Worm (Caenorhabditis elegans) whole organism, young adult: Measurements from ENCODE around the gene F53F4.7.

Source experiments
- B0035.1 ChIP-seq: sonication (generic microtip); optimal IDR thresholded peaks from 2 replicates; lab custom pipeline; 2016; ENCODE audit warnings: missing genetic modification characterization, mild to moderate bottlenecking, missing compliant biosample characterization, missing genotype, missing genetic modification reagents
- B0261.1 ChIP-seq: sonication (generic microtip); optimal IDR thresholded peaks from 2 replicates; lab custom pipeline; 2016; ENCODE audit warnings: mild to moderate bottlenecking, missing genetic modification characterization, moderate library complexity, missing compliant biosample characterization
- B0336.3 ChIP-seq: fragments of 200-800 bp; sonication (Bioruptor generic); IDR thresholded peaks from 2 replicates; pipeline ENCODE4 v1.3.6; 2022; ENCODE audit warnings: missing genetic modification characterization, missing compliant biosample characterization
- C17E4.6 ChIP-seq: fragments of 200-800 bp; sonication (Bioruptor generic); IDR thresholded peaks from 2 replicates; pipeline ENCODE4 v1.3.6; 2022; ENCODE audit warnings: missing genetic modification reagents, missing genetic modification characterization, missing compliant biosample characterization
- F22D6.2 ChIP-seq: sonication (generic microtip); optimal IDR thresholded peaks from 2 replicates; lab custom pipeline; 2016; ENCODE audit warnings: mild to moderate bottlenecking, missing genetic modification characterization, missing compliant biosample characterization
- F33H1.4 ChIP-seq: fragments of 200-800 bp; sonication (Bioruptor generic); IDR thresholded peaks from 2 replicates; pipeline ENCODE4 v1.3.6; 2022; ENCODE audit warnings: missing genetic modification reagents, missing genetic modification characterization, missing compliant biosample characterization
- F49E8.2 ChIP-seq: sonication (generic microtip); optimal IDR thresholded peaks from 3 replicates; lab custom pipeline; 2017; ENCODE audit warnings: missing genetic modification characterization, mild to moderate bottlenecking, missing compliant biosample characterization, antibody characterized with exemption, moderate library complexity; ENCODE audit not compliant: insufficient read depth
- F52B5.7 ChIP-seq: sonication (generic microtip); optimal IDR thresholded peaks from 2 replicates; lab custom pipeline; 2016; ENCODE audit warnings: mild to moderate bottlenecking, missing genetic modification characterization, missing compliant biosample characterization
- T07F8.4 ChIP-seq: sonication (generic microtip); optimal IDR thresholded peaks from 2 replicates; lab custom pipeline; 2016; ENCODE audit warnings: mild to moderate bottlenecking, missing genetic modification characterization, moderate library complexity, missing compliant biosample characterization
- Y53F4B.3 ChIP-seq: fragments of 200-800 bp; sonication (Bioruptor generic); IDR thresholded peaks from 2 replicates; pipeline ENCODE4 v1.3.6; 2022; ENCODE audit warnings: missing genetic modification reagents, missing genetic modification characterization, missing compliant biosample characterization
- Y53G8AR.9 ChIP-seq: fragments of 200-800 bp; sonication (Bioruptor generic); conservative IDR thresholded peaks from 2 replicates; pipeline ENCODE4 v1.3.6; 2022; ENCODE audit warnings: missing genetic modification reagents, missing genetic modification characterization, missing compliant biosample characterization
- Y56A3A.18 ChIP-seq: fragments of 200-800 bp; sonication (Bioruptor generic); IDR thresholded peaks from 2 replicates; pipeline ENCODE4 v1.3.6; 2022; ENCODE audit warnings: missing genetic modification reagents, missing genetic modification characterization, missing compliant biosample characterization
- Y79H2A.3 ChIP-seq: fragments of 200-800 bp; sonication (Bioruptor generic); conservative IDR thresholded peaks from 2 replicates; pipeline ENCODE4 v1.3.6; 2022; ENCODE audit warnings: missing genetic modification reagents, missing genetic modification characterization, missing compliant biosample characterization
- ama-1 ChIP-seq, 3 experiments: fragments of 150-350 bp in 1 of 3; sonication (generic microtip) in 2 of 3; optimal IDR thresholded peaks; 2 replicates each; lab custom pipeline; 2014 to 2018; ENCODE audit warnings: missing biosample characterization in 2 of 3, missing genetic modification characterization in 2 of 3, missing genetic modification reagents in 2 of 3
- atf-7 ChIP-seq: sonication (generic microtip); optimal IDR thresholded peaks from 2 replicates; lab custom pipeline; 2017; ENCODE audit warnings: mild to moderate bottlenecking, missing genetic modification characterization, missing compliant biosample characterization
- attf-5 ChIP-seq: fragments of 200-800 bp; sonication (Bioruptor generic); optimal IDR thresholded peaks from 2 replicates; lab custom pipeline; 2018; ENCODE audit warnings: mild to moderate bottlenecking, missing genetic modification characterization, missing compliant biosample characterization
- attf-6 ChIP-seq: fragments of 200-800 bp; sonication (Bioruptor generic); IDR thresholded peaks from 2 replicates; pipeline ENCODE4 v1.3.6; 2022; ENCODE audit warnings: missing genetic modification reagents, missing genetic modification characterization, missing compliant biosample characterization
- ceh-27 ChIP-seq: fragments of 200-800 bp; sonication (Bioruptor generic); optimal IDR thresholded peaks from 2 replicates; lab custom pipeline; 2018; ENCODE audit warnings: mild to moderate bottlenecking, missing genetic modification characterization, moderate library complexity, missing compliant biosample characterization
- ceh-40 ChIP-seq: fragments of 200-800 bp; sonication (Bioruptor generic); IDR thresholded peaks from 2 replicates; pipeline ENCODE4 v1.3.6; 2022; ENCODE audit warnings: missing genetic modification characterization, missing compliant biosample characterization
- chd-7 ChIP-seq: sonication (generic microtip); optimal IDR thresholded peaks from 2 replicates; lab custom pipeline; 2016; ENCODE audit warnings: mild to moderate bottlenecking, missing genetic modification characterization, moderate library complexity, missing compliant biosample characterization
- egrh-3 ChIP-seq: fragments of 200-800 bp; sonication (Bioruptor generic); IDR thresholded peaks from 2 replicates; pipeline ENCODE4 v1.3.6; 2022; ENCODE audit warnings: missing genetic modification reagents, missing genetic modification characterization, missing compliant biosample characterization
- gei-17 ChIP-seq: fragments of 200-800 bp; sonication (Bioruptor generic); optimal IDR thresholded peaks from 2 replicates; lab custom pipeline; 2018; ENCODE audit warnings: mild to moderate bottlenecking, missing genetic modification characterization, missing compliant biosample characterization
- hlh-12 ChIP-seq: sonication (generic microtip); optimal IDR thresholded peaks from 2 replicates; lab custom pipeline; 2016; ENCODE audit warnings: missing genetic modification characterization, missing compliant biosample characterization
- hlh-26 ChIP-seq: fragments of 200-800 bp; sonication (Bioruptor generic); conservative IDR thresholded peaks from 2 replicates; pipeline ENCODE4 v1.3.6; 2022; ENCODE audit warnings: missing genetic modification reagents, missing genetic modification characterization, missing compliant biosample characterization
- hmg-20 ChIP-seq: fragments of 200-800 bp; sonication (Bioruptor generic); IDR thresholded peaks from 2 replicates; pipeline ENCODE4 v1.3.6; 2022; ENCODE audit warnings: missing genetic modification reagents, missing genetic modification characterization, missing compliant biosample characterization
- let-607 ChIP-seq, 2 experiments: fragments of 200-800 bp in 1 of 2; sonication (Bioruptor generic) in 1 of 2; sonication (generic microtip) in 1 of 2; optimal IDR thresholded peaks; 2 replicates each; lab custom pipeline; 2016 to 2018; ENCODE audit warnings: mild to moderate bottlenecking in 2 of 2, missing compliant biosample characterization in 2 of 2, missing genetic modification characterization in 2 of 2, moderate library complexity in 2 of 2, missing genotype in 1 of 2
- lin-54 ChIP-seq: fragments of 200-800 bp; sonication (Bioruptor generic); optimal IDR thresholded peaks from 2 replicates; lab custom pipeline; 2018; ENCODE audit warnings: mild to moderate bottlenecking, missing genetic modification characterization, missing compliant biosample characterization
- lir-1 ChIP-seq: fragments of 200-800 bp; sonication (Bioruptor generic); conservative IDR thresholded peaks from 2 replicates; pipeline ENCODE4 v1.3.6; 2022; ENCODE audit warnings: missing genetic modification reagents, missing genetic modification characterization, missing compliant biosample characterization
- madf-6 ChIP-seq: fragments of 200-800 bp; sonication (Bioruptor generic); IDR thresholded peaks from 2 replicates; pipeline ENCODE4 v1.3.6; 2022; ENCODE audit warnings: missing genetic modification reagents, missing genetic modification characterization, missing compliant biosample characterization
- madf-8 ChIP-seq: fragments of 200-800 bp; sonication (Bioruptor generic); conservative IDR thresholded peaks from 2 replicates; pipeline ENCODE4 v1.3.6; 2022; ENCODE audit warnings: missing genetic modification reagents, missing genetic modification characterization, missing compliant biosample characterization
- mcd-1 ChIP-seq: fragments of 200-800 bp; sonication (Bioruptor generic); IDR thresholded peaks from 2 replicates; pipeline ENCODE4 v1.3.6; 2022; ENCODE audit warnings: missing genetic modification reagents, missing genetic modification characterization, missing compliant biosample characterization
- nhr-120 ChIP-seq: fragments of 200-800 bp; sonication (Bioruptor generic); IDR thresholded peaks from 2 replicates; pipeline ENCODE4 v1.3.6; 2022; ENCODE audit warnings: missing genetic modification characterization, missing compliant biosample characterization
- nhr-27 ChIP-seq: fragments of 200-800 bp; sonication (Bioruptor generic); optimal IDR thresholded peaks from 2 replicates; lab custom pipeline; 2018; ENCODE audit warnings: mild to moderate bottlenecking, missing genetic modification characterization, moderate library complexity, missing compliant biosample characterization
- nhr-80 ChIP-seq: sonication (generic microtip); optimal IDR thresholded peaks from 2 replicates; lab custom pipeline; 2016; ENCODE audit warnings: missing genetic modification characterization, missing compliant biosample characterization
- pbrm-1 ChIP-seq: fragments of 200-800 bp; sonication (Bioruptor generic); IDR thresholded peaks from 2 replicates; pipeline ENCODE4 v1.3.6; 2022; ENCODE audit warnings: missing genetic modification reagents, missing genetic modification characterization, missing compliant biosample characterization
- rcor-1 ChIP-seq: fragments of 200-800 bp; sonication (Bioruptor generic); IDR thresholded peaks from 2 replicates; pipeline ENCODE4 v1.3.6; 2022; ENCODE audit warnings: missing genetic modification reagents, missing genetic modification characterization, missing compliant biosample characterization
- rpc-1 ChIP-seq, 2 experiments: fragments of 150-350 bp in 1 of 2; sonication (generic microtip) in 1 of 2; optimal IDR thresholded peaks; 2 replicates each; lab custom pipeline; 2014 to 2018; ENCODE audit warnings: missing biosample characterization in 1 of 2, missing genetic modification characterization in 1 of 2, missing genetic modification reagents in 1 of 2, missing genotype in 1 of 2
- snpc-1.3 ChIP-seq: sonication (generic microtip); optimal IDR thresholded peaks from 2 replicates; lab custom pipeline; 2017; ENCODE audit warnings: missing genetic modification characterization, mild to moderate bottlenecking, missing compliant biosample characterization, antibody characterized with exemption, moderate library complexity, missing genotype, missing genetic modification reagents; ENCODE audit not compliant: insufficient read depth
- snpc-3.4 ChIP-seq: sonication (generic microtip); optimal IDR thresholded peaks from 2 replicates; lab custom pipeline; 2017; ENCODE audit warnings: missing genetic modification characterization, mild to moderate bottlenecking, missing compliant biosample characterization, antibody characterized with exemption, moderate library complexity, missing genotype, missing genetic modification reagents
- somi-1 ChIP-seq: fragments of 200-800 bp; sonication (Bioruptor generic); optimal IDR thresholded peaks from 2 replicates; lab custom pipeline; 2018; ENCODE audit warnings: mild to moderate bottlenecking, missing genetic modification characterization, missing compliant biosample characterization
- tbp1 ChIP-seq: fragments of 200-800 bp; sonication (Bioruptor generic); optimal IDR thresholded peaks from 2 replicates; lab custom pipeline; 2018; ENCODE audit warnings: mild to moderate bottlenecking, missing genetic modification characterization, missing compliant biosample characterization
- unc-130 ChIP-seq: sonication (generic microtip); optimal IDR thresholded peaks from 2 replicates; lab custom pipeline; 2016; ENCODE audit warnings: missing genetic modification reagents, missing genetic modification characterization, missing compliant biosample characterization
- ztf-18 ChIP-seq: sonication (generic microtip); optimal IDR thresholded peaks from 2 replicates; lab custom pipeline; 2016; ENCODE audit warnings: missing genotype, mild to moderate bottlenecking, missing genetic modification characterization, missing compliant biosample characterization
- ztf-25 ChIP-seq: fragments of 200-800 bp; sonication (Bioruptor generic); IDR thresholded peaks from 2 replicates; pipeline ENCODE4 v1.3.6; 2022; ENCODE audit warnings: missing genetic modification reagents, missing genetic modification characterization, missing compliant biosample characterization
- ztf-3 ChIP-seq: fragments of 200-800 bp; sonication (Bioruptor generic); optimal IDR thresholded peaks from 2 replicates; lab custom pipeline; 2018; ENCODE audit warnings: mild to moderate bottlenecking, missing genetic modification characterization, missing compliant biosample characterization
- ztf-6 ChIP-seq: fragments of 200-800 bp; sonication (Bioruptor generic); IDR thresholded peaks from 2 replicates; pipeline ENCODE4 v1.3.6; 2022; ENCODE audit warnings: missing genetic modification reagents, missing genetic modification characterization, missing compliant biosample characterization

F53F4.7 gene

ce11 chrV:13645848-13646578 is 32.2 kb upstream of the F53F4.7 start (continued):
- TF ChIP-seq ama-1 (optimal IDR thresholded peaks at IDR 0.05; lab: Kevin White, UChicago) (no peak), ama-1 (GFP tag; optimal IDR thresholded peaks at IDR 0.05; lab: Kevin White, UChicago) (no peak), ceh-27 (GFP tag; lab: Kevin White, UChicago) (no peak), gei-17 (GFP tag; lab: Kevin White, UChicago) (no peak), ztf-6 (GFP tag; lab: Robert Waterston, UW) (no peak), tbp1 (no peak), somi-1 (no peak), madf-6 (peak; percentile 55; the same call in 1 of the 2 replicates), hlh-12 (no peak), nhr-120 (peak; percentile 87; the same call in 1 of the 2 replicates), chd-7 (tag; lab: Kevin White, UChicago) (no peak), B0261.1 (tag; lab: Kevin White, UChicago) (no peak), ztf-3 (GFP tag; lab: Kevin White, UChicago) (no peak), atf-7 (tag; lab: Kevin White, UChicago) (no peak), lir-1 (GFP tag; lab: Robert Waterston, UW) (no peak), unc-130 (GFP tag; lab: Kevin White, UChicago) (no peak), mcd-1 (GFP tag; lab: Robert Waterston, UW) (peak; percentile 90), Y53F4B.3 (GFP tag; lab: Robert Waterston, UW) (no peak; the same call in 1 of the 2 replicates), rpc-1 (optimal IDR thresholded peaks at IDR 0.05; lab: Kevin White, UChicago) (no peak), rpc-1 (tag; optimal IDR thresholded peaks at IDR 0.05; lab: Kevin White, UChicago) (no peak), hlh-26 (no peak), let-607 (tag; optimal IDR thresholded peaks at IDR 0.05; lab: Kevin White, UChicago) (no peak), Y53G8AR.9 (GFP tag; lab: Robert Waterston, UW) (0 out of 2 replicates have a peak, but pooled peaks have one; percentile 22), snpc-1.3 (tag; lab: Kevin White, UChicago) (no peak), pbrm-1 (GFP tag; lab: Robert Waterston, UW) (0 out of 2 replicates have a peak, but pooled peaks have one; percentile 6), nhr-80 (tag; lab: Kevin White, UChicago) (no peak), T07F8.4 (tag; lab: Kevin White, UChicago) (no peak), C17E4.6 (GFP tag; lab: Robert Waterston, UW) (no peak; the same call in 1 of the 2 replicates), F22D6.2 (tag; lab: Kevin White, UChicago) (no peak), madf-8 (peak; percentile 43), F49E8.2 (no peak), Y79H2A.3 (GFP tag; lab: Robert Waterston, UW) (0 out of 2 replicates have a peak, but pooled peaks have one; percentile 9), egrh-3 (GFP tag; lab: Robert Waterston, UW) (peak; percentile 100), ztf-18 (tag; lab: Kevin White, UChicago) (no peak), Y56A3A.18 (GFP tag; lab: Robert Waterston, UW) (no peak), ztf-25 (GFP tag; lab: Robert Waterston, UW) (peak; percentile 74; the same call in 1 of the 2 replicates), hmg-20 (GFP tag; lab: Robert Waterston, UW) (no peak), attf-5 (GFP tag; lab: Kevin White, UChicago) (peak; percentile 22), lin-54 (peak; percentile 3), F52B5.7 (tag; lab: Kevin White, UChicago) (no peak), ceh-40 (GFP tag; lab: Robert Waterston, UW) (no peak), F33H1.4 (peak; percentile 5; the same call in 1 of the 2 replicates), rcor-1 (GFP tag; lab: Robert Waterston, UW) (no peak), B0035.1 (tag; lab: Kevin White, UChicago) (no peak), B0336.3 (GFP tag; lab: Robert Waterston, UW) (no peak), snpc-3.4 (no peak), attf-6 (GFP tag; lab: Robert Waterston, UW) (no peak), nhr-27 (no peak)
